Worm (Caenorhabditis elegans) whole organism, L3 larva: ENCODE measurements around the gene tag-241.

Source experiments
- R02D3.7 ChIP-seq: fragments of 150-350 bp; optimal IDR thresholded peaks from 2 replicates; lab custom pipeline; 2014; ENCODE audit warnings: missing biosample characterization, missing genetic modification characterization
- aly-2 ChIP-seq: fragments of 150-350 bp; optimal IDR thresholded peaks from 2 replicates; lab custom pipeline; 2014; ENCODE audit warnings: missing biosample characterization, missing genetic modification characterization
- ceh-16 ChIP-seq: sonication (generic microtip); optimal IDR thresholded peaks from 2 replicates; lab custom pipeline; 2017; ENCODE audit warnings: missing biosample characterization, missing genetic modification characterization
- ceh-28 ChIP-seq: fragments of 150-350 bp; optimal IDR thresholded peaks from 2 replicates; lab custom pipeline; 2014; ENCODE audit warnings: missing biosample characterization, missing genetic modification reagents, missing genetic modification characterization
- ceh-9 ChIP-seq: sonication (generic microtip); optimal IDR thresholded peaks from 2 replicates; lab custom pipeline; 2018; ENCODE audit warnings: missing biosample characterization, missing genetic modification characterization
- elt-1 ChIP-seq: fragments of 150-350 bp; optimal IDR thresholded peaks from 2 replicates; lab custom pipeline; 2014; ENCODE audit warnings: missing biosample characterization, missing genetic modification characterization
- elt-2 ChIP-seq: sonication (generic microtip); optimal IDR thresholded peaks from 2 replicates; lab custom pipeline; 2016; ENCODE audit warnings: missing genetic modification reagents, mild to moderate bottlenecking, missing genetic modification characterization, missing compliant biosample characterization
- elt-3 ChIP-seq, 3 experiments: fragments of 150-350 bp in 1 of 3; sonication (generic microtip) in 2 of 3; optimal IDR thresholded peaks; 2 replicates in 2 of 3; 4 replicates in 1 of 3; lab custom pipeline; 2014 to 2017; ENCODE audit warnings: missing biosample characterization in 3 of 3, missing genetic modification characterization in 3 of 3
- fkh-2 ChIP-seq: fragments of 150-350 bp; optimal IDR thresholded peaks from 2 replicates; lab custom pipeline; 2014; ENCODE audit warnings: missing biosample characterization, missing genetic modification reagents, missing genetic modification characterization
- fos-1 ChIP-seq: fragments of 150-350 bp; optimal IDR thresholded peaks from 2 replicates; lab custom pipeline; 2014; ENCODE audit warnings: missing biosample characterization, missing genetic modification characterization
- hmg-11 ChIP-seq: sonication (generic microtip); optimal IDR thresholded peaks from 2 replicates; lab custom pipeline; 2016; ENCODE audit warnings: missing genetic modification characterization, missing compliant biosample characterization
- jun-1 ChIP-seq: fragments of 150-350 bp; optimal IDR thresholded peaks from 2 replicates; lab custom pipeline; 2014; ENCODE audit warnings: missing biosample characterization, missing genetic modification reagents, missing genetic modification characterization
- lin-15B ChIP-seq: fragments of 150-350 bp; optimal IDR thresholded peaks from 2 replicates; lab custom pipeline; 2014; ENCODE audit warnings: missing biosample characterization, missing genetic modification characterization
- lsy-12 ChIP-seq: sonication (generic microtip); optimal IDR thresholded peaks from 2 replicates; lab custom pipeline; 2016; ENCODE audit warnings: mild to moderate bottlenecking, missing genetic modification characterization, missing compliant biosample characterization
- nfya-1 ChIP-seq: sonication (generic microtip); optimal IDR thresholded peaks from 2 replicates; lab custom pipeline; 2017; ENCODE audit warnings: missing genetic modification characterization, mild to moderate bottlenecking, missing compliant biosample characterization, antibody characterized with exemption, moderate library complexity; ENCODE audit not compliant: insufficient read depth
- nhr-11 ChIP-seq: fragments of 150-350 bp; optimal IDR thresholded peaks from 2 replicates; lab custom pipeline; 2014; ENCODE audit warnings: missing biosample characterization, missing genetic modification characterization
- nhr-237 ChIP-seq: fragments of 150-350 bp; optimal IDR thresholded peaks from 2 replicates; lab custom pipeline; 2014; ENCODE audit warnings: missing biosample characterization, missing genetic modification characterization
- nhr-28 ChIP-seq: fragments of 150-350 bp; optimal IDR thresholded peaks from 2 replicates; lab custom pipeline; 2014; ENCODE audit warnings: missing biosample characterization, missing genetic modification characterization
- nhr-43 ChIP-seq: sonication (generic microtip); optimal IDR thresholded peaks from 2 replicates; lab custom pipeline; 2016; ENCODE audit warnings: mild to moderate bottlenecking, missing genetic modification characterization, missing compliant biosample characterization; ENCODE audit not compliant: poor library complexity, severe bottlenecking
- pqm-1 ChIP-seq: fragments of 150-350 bp; optimal IDR thresholded peaks from 2 replicates; lab custom pipeline; 2017; ENCODE audit warnings: missing biosample characterization, missing genetic modification characterization, inconsistent platforms
- sea-2 ChIP-seq: fragments of 150-350 bp; sonication (generic microtip); optimal IDR thresholded peaks from 4 replicates; lab custom pipeline; 2014; ENCODE audit warnings: missing biosample characterization, missing genetic modification reagents, missing genetic modification characterization
- unc-39 ChIP-seq: sonication (generic microtip); optimal IDR thresholded peaks from 4 replicates; lab custom pipeline; 2017; ENCODE audit warnings: missing biosample characterization, missing genetic modification characterization
- unc-62 ChIP-seq: fragments of 150-350 bp; sonication (generic microtip); optimal IDR thresholded peaks from 4 replicates; lab custom pipeline; 2014; ENCODE audit warnings: missing biosample characterization, missing genetic modification reagents, missing genetic modification characterization
- zag-1 ChIP-seq: fragments of 150-350 bp; optimal IDR thresholded peaks from 2 replicates; lab custom pipeline; 2014; ENCODE audit warnings: missing biosample characterization, missing genetic modification characterization
- ztf-11 ChIP-seq: fragments of 150-350 bp; optimal IDR thresholded peaks from 2 replicates; lab custom pipeline; 2014; ENCODE audit warnings: missing biosample characterization, missing genetic modification characterization

The tag-241 gene

DNA sequence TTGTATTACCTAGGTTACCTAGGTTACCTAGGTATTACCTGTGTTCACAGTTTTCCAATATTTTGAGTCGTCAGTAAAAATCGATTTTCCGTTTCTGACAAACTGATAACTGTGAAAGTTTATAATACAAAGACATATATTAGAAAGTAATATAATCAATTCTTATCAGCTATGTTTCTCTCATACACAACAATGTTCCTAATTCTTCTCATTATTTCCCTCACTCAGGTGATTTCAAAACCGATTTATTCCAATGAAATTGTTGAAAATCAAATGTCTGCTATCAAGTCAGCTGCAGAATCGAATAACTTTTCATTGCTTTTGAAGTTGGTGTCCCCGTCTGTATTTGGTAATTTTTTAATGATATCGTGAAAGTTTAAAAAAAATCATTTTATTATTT, 19.7 kb upstream of the tag-241 start, which contains the start of gene C34E11.4:
Gene C34E11.4, plus strand, starts transcription at position 154 of the 400 bp plus-strand sequence.
- TF ChIP-seq elt-2 (tag; lab: Kevin White, UChicago) (peak; percentile 43), ceh-28 (tag; lab: Kevin White, UChicago) (no peak)

DNA sequence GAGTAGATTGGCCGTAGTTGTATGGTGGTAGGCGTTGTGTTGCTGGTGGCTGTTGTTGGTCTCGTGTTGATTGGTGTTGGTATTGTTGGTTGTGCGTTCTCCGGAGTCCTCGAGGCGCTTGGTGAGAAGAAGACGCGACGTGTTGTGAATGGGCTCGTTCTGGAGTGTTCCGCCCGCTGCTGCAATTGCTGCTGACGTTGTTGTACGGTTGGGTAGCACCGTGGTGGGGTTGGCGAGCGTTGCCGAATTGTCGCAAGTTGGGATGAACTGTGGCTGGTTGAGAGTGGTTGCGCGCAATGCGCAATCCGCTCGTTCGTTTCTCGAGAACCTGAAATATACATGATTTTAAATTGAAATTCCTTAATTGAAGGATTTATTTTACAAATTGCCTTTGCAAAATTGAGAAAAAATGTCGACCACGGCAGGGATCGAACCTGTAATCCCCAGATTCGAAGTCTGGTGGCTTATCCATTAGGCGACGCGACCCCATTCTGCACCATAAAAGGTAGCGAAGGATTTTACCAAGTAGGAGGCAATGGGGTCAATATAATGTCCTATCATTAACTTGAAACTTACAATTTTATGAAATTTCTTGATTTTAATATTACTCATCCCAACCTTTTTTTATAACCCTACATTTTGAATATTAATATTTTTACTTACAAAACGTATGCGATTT, 17.5 kb upstream of the tag-241 start:
- TF ChIP-seq hmg-11 (no peak), jun-1 (no peak), pqm-1 (tag; lab: Kevin White, UChicago) (no peak), aly-2 (tag; lab: Kevin White, UChicago) (no peak), nhr-11 (no peak), nhr-28 (tag; lab: Kevin White, UChicago) (no peak)

DNA sequence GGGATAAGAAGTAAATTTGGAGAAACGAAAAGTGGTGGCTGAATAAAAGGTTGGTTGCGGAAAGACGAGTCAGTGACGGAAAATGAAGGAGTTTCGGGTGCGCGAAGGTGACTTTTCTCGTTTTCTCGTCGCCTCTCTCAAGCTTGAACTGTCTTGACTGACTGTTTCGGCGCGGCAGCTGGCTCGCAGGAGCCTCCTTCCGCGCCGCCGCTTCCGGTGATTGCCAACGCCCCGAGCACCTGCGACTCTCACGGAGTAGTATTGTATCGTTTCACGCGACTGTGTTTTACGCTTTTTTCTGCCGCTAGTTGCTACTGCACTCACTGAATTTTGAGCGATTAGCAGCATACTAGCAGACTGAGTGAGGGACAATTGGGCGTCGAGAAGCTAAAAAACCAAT, 9.1 kb upstream of the tag-241 start, which contains the start of gene C34E11.2:
Gene C34E11.2, minus strand, starts transcription at position 84 of the 400 bp plus-strand sequence.
- TF ChIP-seq lsy-12 (tag; lab: Kevin White, UChicago) (peak; percentile 2), ztf-11 (tag; lab: Kevin White, UChicago) (no peak), lin-15B (tag; lab: Kevin White, UChicago) (no peak)

DNA sequence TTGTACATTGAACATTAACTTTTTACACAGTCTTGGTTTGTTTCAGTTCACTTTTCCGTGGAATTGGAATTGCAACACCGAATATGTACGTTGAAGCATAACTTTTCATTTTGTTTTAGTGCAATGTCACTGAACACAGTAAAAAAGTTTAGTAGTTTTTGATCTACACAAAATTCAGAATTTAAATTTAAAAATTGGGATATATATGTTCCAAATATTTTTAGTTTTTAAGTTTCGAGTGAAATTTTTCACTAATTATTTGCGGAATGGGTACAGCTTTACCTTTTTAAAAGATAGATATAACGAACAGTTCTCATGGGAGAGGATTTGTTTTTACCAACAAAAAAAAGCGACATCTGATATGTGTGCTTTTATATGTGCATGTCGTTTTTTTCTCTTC, 7.0 kb upstream of the tag-241 start:
- TF ChIP-seq nfya-1 (tag; lab: Kevin White, UChicago) (no peak), nhr-237 (no peak), nhr-43 (tag; lab: Kevin White, UChicago) (no peak), ceh-16 (tag; lab: Kevin White, UChicago) (no peak)

DNA sequence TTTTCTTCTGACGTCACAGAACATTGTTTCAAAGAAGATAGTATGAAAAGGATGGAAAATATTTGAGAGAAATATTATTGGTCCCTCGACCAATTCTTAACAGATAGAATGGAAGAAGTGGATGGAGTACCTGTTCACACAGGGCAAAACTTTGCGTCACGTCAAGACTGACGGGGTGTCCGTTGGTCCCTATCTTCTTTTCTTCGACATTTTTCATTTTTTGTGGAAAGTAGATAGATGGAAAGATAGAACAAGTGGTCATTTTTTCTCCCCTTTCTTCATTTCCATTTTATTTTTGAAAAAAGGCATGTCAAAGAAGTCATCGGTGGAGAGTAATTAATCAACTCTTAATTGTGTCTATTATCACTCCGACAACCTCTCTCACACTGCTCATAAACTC, 5.1 kb upstream of the tag-241 start:
- TF ChIP-seq nfya-1 (tag; lab: Kevin White, UChicago) (peak; percentile 21), nhr-43 (tag; lab: Kevin White, UChicago) (no peak)
- TF ChIP-seq, all 47 proteins: peak for 1

DNA sequence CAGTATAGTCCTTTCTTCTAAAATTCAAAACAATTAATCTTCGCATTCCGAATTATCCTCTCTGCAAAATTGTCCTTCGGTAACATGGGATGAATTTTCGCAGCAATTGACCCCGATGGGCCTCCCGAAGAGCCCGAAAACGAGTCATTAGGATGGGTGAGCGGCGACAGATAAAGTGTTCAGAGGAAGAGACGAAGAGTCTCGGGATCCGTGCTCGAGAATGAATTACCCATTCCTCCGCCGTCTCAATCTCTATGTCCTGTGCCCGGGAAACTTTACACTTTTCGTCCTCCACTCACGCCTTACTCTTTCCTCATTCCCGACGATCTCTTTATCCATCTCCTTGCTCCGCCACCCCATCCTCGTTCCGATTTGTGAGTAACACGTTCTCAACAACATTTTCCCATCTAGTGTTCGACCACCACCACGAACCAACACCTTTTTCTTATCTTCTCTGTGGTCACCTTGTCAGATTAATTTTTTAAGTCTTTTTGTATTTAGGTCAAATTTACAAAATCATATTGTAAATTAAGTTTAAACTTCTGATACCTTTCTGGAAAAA, 2.6 kb upstream of the tag-241 start:
- TF ChIP-seq elt-2 (tag; lab: Kevin White, UChicago) (no peak), elt-3 (tag; optimal IDR thresholded peaks at IDR 0.05; lab: Kevin White, UChicago) (no peak), nhr-237 (no peak), jun-1 (no peak), ceh-9 (tag; lab: Kevin White, UChicago) (no peak), aly-2 (tag; lab: Kevin White, UChicago) (no peak)
- TF ChIP-seq, all 47 proteins: peak for 0

DNA sequence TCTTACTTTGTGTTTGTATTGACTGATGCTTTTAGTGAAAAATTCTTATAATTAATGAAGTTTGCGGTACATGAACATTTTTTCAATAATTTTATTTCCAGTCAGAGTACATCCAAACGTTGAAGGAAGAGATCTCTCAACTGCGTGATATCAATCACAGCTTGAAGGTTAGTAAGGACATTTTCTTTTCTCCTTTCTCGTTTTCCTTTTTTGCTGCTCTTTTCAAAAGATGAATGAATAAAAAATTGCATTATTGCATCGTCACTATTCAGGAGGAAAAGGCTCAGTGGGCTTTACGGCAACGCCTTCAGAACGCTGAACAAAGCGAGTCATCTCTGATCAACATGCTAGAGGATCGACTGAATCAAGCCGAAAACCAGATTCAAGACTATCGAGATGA, 3.1 kb downstream of the tag-241 start:
- TF ChIP-seq fos-1 (tag; lab: Kevin White, UChicago), result no peak
- TF ChIP-seq pqm-1 (tag; lab: Kevin White, UChicago), result no peak
- TF ChIP-seq unc-39, result no peak
- no peak for TF ChIP-seq unc-62
- TF ChIP-seq nhr-11, result no peak
- no peak for TF ChIP-seq elt-1 (tag; lab: Kevin White, UChicago)
- no peak for TF ChIP-seq elt-3 (tag; optimal IDR thresholded peaks at IDR 0.05; lab: Kevin White, UChicago)
- no peak for TF ChIP-seq ztf-11 (tag; lab: Kevin White, UChicago)

DNA sequence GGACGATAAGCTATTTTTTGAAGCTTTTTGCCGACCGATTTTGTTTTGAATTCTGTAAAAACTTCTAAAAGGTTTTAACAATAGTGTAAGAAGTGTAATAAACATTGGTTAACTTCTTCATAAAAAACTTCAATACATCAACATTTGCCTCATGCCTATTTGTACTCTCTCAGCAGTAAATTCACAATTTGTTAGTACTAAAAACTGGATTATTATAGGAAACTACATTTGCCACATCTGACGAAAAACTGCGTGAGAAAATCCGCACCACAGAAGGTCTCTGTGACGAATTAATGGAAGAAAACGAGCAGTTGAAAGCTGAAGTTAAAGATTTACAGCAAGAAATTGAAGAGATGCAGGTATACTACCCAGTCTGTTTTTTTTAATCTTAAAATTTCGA, 3.7 kb downstream of the tag-241 start:
- TF ChIP-seq fos-1 (tag; lab: Kevin White, UChicago) (no peak), sea-2 (GFP tag; lab: Kevin White, UChicago) (no peak), fkh-2 (tag; lab: Kevin White, UChicago) (no peak), lsy-12 (tag; lab: Kevin White, UChicago) (no peak), zag-1 (tag; lab: Kevin White, UChicago) (no peak), R02D3.7 (tag; lab: Kevin White, UChicago) (no peak), ceh-9 (tag; lab: Kevin White, UChicago) (no peak), nhr-237 (no peak)
